Worm (Caenorhabditis elegans) whole organism, young adult: Measurements from ENCODE around the gene H03A11.13.
A peak's percentile ranks its signal among the peaks of the same experiment; 100 is the strongest.

ENCODE experiments used
- B0019.2 ChIP-seq: fragments of 200-800 bp; sonication (Bioruptor generic); conservative IDR thresholded peaks from 2 replicates; pipeline ENCODE4 v1.3.6; 2022; ENCODE audit warnings: missing genetic modification reagents, missing genetic modification characterization, missing compliant biosample characterization
- F10E7.11 ChIP-seq: sonication (generic microtip); optimal IDR thresholded peaks from 2 replicates; lab custom pipeline; 2017; ENCODE audit warnings: mild to moderate bottlenecking, missing genetic modification characterization, moderate library complexity, missing compliant biosample characterization
- F23B12.7 ChIP-seq: sonication (generic microtip); optimal IDR thresholded peaks from 2 replicates; lab custom pipeline; 2017; ENCODE audit warnings: missing genetic modification characterization, mild to moderate bottlenecking, missing compliant biosample characterization, antibody characterized with exemption, moderate library complexity; ENCODE audit not compliant: insufficient read depth
- F37B4.10 ChIP-seq: fragments of 200-800 bp; sonication (Bioruptor generic); IDR thresholded peaks from 2 replicates; pipeline ENCODE4 v1.3.6; 2022; ENCODE audit warnings: missing genetic modification characterization, missing compliant biosample characterization
- F39B2.1 ChIP-seq: fragments of 200-800 bp; sonication (Bioruptor generic); IDR thresholded peaks from 2 replicates; pipeline ENCODE4 v1.3.6; 2022; ENCODE audit warnings: missing genetic modification reagents, missing genetic modification characterization, missing compliant biosample characterization
- F55B11.4 ChIP-seq: sonication (generic microtip); optimal IDR thresholded peaks from 2 replicates; lab custom pipeline; 2016; ENCODE audit warnings: missing compliant biosample characterization, missing genetic modification characterization, borderline replicate concordance; ENCODE audit not compliant: insufficient read depth
- K11D2.4 ChIP-seq: fragments of 200-800 bp; sonication (Bioruptor generic); IDR thresholded peaks from 2 replicates; pipeline ENCODE4 v1.3.6; 2022; ENCODE audit warnings: missing genetic modification reagents, missing genetic modification characterization, missing compliant biosample characterization
- K12H6.12 ChIP-seq: fragments of 200-800 bp; sonication (Bioruptor generic); optimal IDR thresholded peaks from 2 replicates; lab custom pipeline; 2018; ENCODE audit warnings: mild to moderate bottlenecking, missing genetic modification characterization, missing compliant biosample characterization
- T07F8.4 ChIP-seq: sonication (generic microtip); optimal IDR thresholded peaks from 2 replicates; lab custom pipeline; 2016; ENCODE audit warnings: mild to moderate bottlenecking, missing genetic modification characterization, moderate library complexity, missing compliant biosample characterization
- T26A5.8 ChIP-seq: sonication (generic microtip); optimal IDR thresholded peaks from 2 replicates; lab custom pipeline; 2016; ENCODE audit warnings: missing genetic modification characterization, missing compliant biosample characterization
- Y53F4B.3 ChIP-seq: fragments of 200-800 bp; sonication (Bioruptor generic); IDR thresholded peaks from 2 replicates; pipeline ENCODE4 v1.3.6; 2022; ENCODE audit warnings: missing genetic modification reagents, missing genetic modification characterization, missing compliant biosample characterization
- Y53G8AR.9 ChIP-seq: fragments of 200-800 bp; sonication (Bioruptor generic); conservative IDR thresholded peaks from 2 replicates; pipeline ENCODE4 v1.3.6; 2022; ENCODE audit warnings: missing genetic modification reagents, missing genetic modification characterization, missing compliant biosample characterization
- Y67H2A.10 ChIP-seq: fragments of 200-800 bp; sonication (Bioruptor generic); conservative IDR thresholded peaks from 2 replicates; pipeline ENCODE4 v1.3.6; 2022; ENCODE audit warnings: missing genetic modification reagents, missing genetic modification characterization, missing compliant biosample characterization
- aptf-3 ChIP-seq: fragments of 200-800 bp; sonication (Bioruptor generic); IDR thresholded peaks from 2 replicates; pipeline ENCODE4 v1.3.6; 2022; ENCODE audit warnings: missing genetic modification characterization, missing compliant biosample characterization
- attf-5 ChIP-seq: fragments of 200-800 bp; sonication (Bioruptor generic); optimal IDR thresholded peaks from 2 replicates; lab custom pipeline; 2018; ENCODE audit warnings: mild to moderate bottlenecking, missing genetic modification characterization, missing compliant biosample characterization
- bed-2 ChIP-seq: fragments of 200-800 bp; sonication (Bioruptor generic); IDR thresholded peaks from 2 replicates; pipeline ENCODE4 v1.3.6; 2022; ENCODE audit warnings: missing genetic modification reagents, missing genetic modification characterization, missing compliant biosample characterization
- ccch-3 ChIP-seq: fragments of 200-800 bp; sonication (Bioruptor generic); optimal IDR thresholded peaks from 2 replicates; lab custom pipeline; 2018; ENCODE audit warnings: mild to moderate bottlenecking, missing genetic modification characterization, missing compliant biosample characterization
- cebp-2 ChIP-seq: fragments of 200-800 bp; sonication (Bioruptor generic); IDR thresholded peaks from 2 replicates; pipeline ENCODE4 v1.3.6; 2022; ENCODE audit warnings: missing genetic modification characterization, missing compliant biosample characterization
- ceh-100 ChIP-seq: fragments of 200-800 bp; sonication (Bioruptor generic); IDR thresholded peaks from 2 replicates; pipeline ENCODE4 v1.3.6; 2022; ENCODE audit warnings: missing genetic modification reagents, missing genetic modification characterization, missing compliant biosample characterization
- ceh-27 ChIP-seq: fragments of 200-800 bp; sonication (Bioruptor generic); optimal IDR thresholded peaks from 2 replicates; lab custom pipeline; 2018; ENCODE audit warnings: mild to moderate bottlenecking, missing genetic modification characterization, moderate library complexity, missing compliant biosample characterization
- die-1 ChIP-seq: sonication (generic microtip); optimal IDR thresholded peaks from 2 replicates; lab custom pipeline; 2016; ENCODE audit warnings: missing genotype, mild to moderate bottlenecking, missing genetic modification characterization, missing compliant biosample characterization
- dox-1 ChIP-seq: fragments of 200-800 bp; sonication (Bioruptor generic); IDR thresholded peaks from 2 replicates; pipeline ENCODE4 v1.3.6; 2022; ENCODE audit warnings: missing genetic modification reagents, missing genetic modification characterization, missing compliant biosample characterization
- dpff-1 ChIP-seq: sonication (generic microtip); optimal IDR thresholded peaks from 2 replicates; lab custom pipeline; 2017; ENCODE audit warnings: mild to moderate bottlenecking, missing genetic modification characterization, missing compliant biosample characterization
- dpl-1 ChIP-seq: fragments of 150-350 bp; optimal IDR thresholded peaks from 2 replicates; lab custom pipeline; 2014; ENCODE audit warnings: missing biosample characterization, missing genetic modification reagents, missing genetic modification characterization
- egl-18 ChIP-seq: fragments of 200-800 bp; sonication (Bioruptor generic); IDR thresholded peaks from 2 replicates; pipeline ENCODE4 v1.3.6; 2022; ENCODE audit warnings: missing genetic modification reagents, missing genetic modification characterization, missing compliant biosample characterization
- ekl-4 ChIP-seq: fragments of 200-800 bp; sonication (Bioruptor generic); IDR thresholded peaks from 2 replicates; pipeline ENCODE4 v1.3.6; 2022; ENCODE audit warnings: missing genetic modification reagents, missing genetic modification characterization, missing compliant biosample characterization
- him-1 ChIP-seq: sonication (generic microtip); optimal IDR thresholded peaks from 2 replicates; lab custom pipeline; 2016; ENCODE audit warnings: missing genotype, missing genetic modification reagents, missing genetic modification characterization, missing compliant biosample characterization
- hlh-12 ChIP-seq: sonication (generic microtip); optimal IDR thresholded peaks from 2 replicates; lab custom pipeline; 2016; ENCODE audit warnings: missing genetic modification characterization, missing compliant biosample characterization
- hmg-20 ChIP-seq: fragments of 200-800 bp; sonication (Bioruptor generic); IDR thresholded peaks from 2 replicates; pipeline ENCODE4 v1.3.6; 2022; ENCODE audit warnings: missing genetic modification reagents, missing genetic modification characterization, missing compliant biosample characterization
- hsf-1 ChIP-seq: fragments of 200-800 bp; sonication (Bioruptor generic); IDR thresholded peaks from 2 replicates; pipeline ENCODE4 v1.3.6; 2022; ENCODE audit warnings: missing genetic modification reagents, missing genetic modification characterization, missing compliant biosample characterization
- lin-35 ChIP-seq, 3 experiments: fragments of 150-350 bp in 2 of 3; sonication (generic microtip) in 1 of 3; optimal IDR thresholded peaks; 2 replicates each; lab custom pipeline; 2014 to 2018; ENCODE audit warnings: missing biosample characterization in 3 of 3, missing genetic modification characterization in 3 of 3, missing genetic modification reagents in 3 of 3
- lsy-27 ChIP-seq: sonication (generic microtip); optimal IDR thresholded peaks from 2 replicates; lab custom pipeline; 2017; ENCODE audit warnings: missing genetic modification characterization, mild to moderate bottlenecking, missing compliant biosample characterization, antibody characterized with exemption, missing genotype, borderline replicate concordance; ENCODE audit not compliant: insufficient read depth
- madf-3 ChIP-seq: fragments of 200-800 bp; sonication (Bioruptor generic); IDR thresholded peaks from 2 replicates; pipeline ENCODE4 v1.3.6; 2022; ENCODE audit warnings: missing genetic modification reagents, missing genetic modification characterization, missing compliant biosample characterization
- mel-28 ChIP-seq: sonication (generic microtip); optimal IDR thresholded peaks from 2 replicates; lab custom pipeline; 2016; ENCODE audit warnings: borderline replicate concordance, mild to moderate bottlenecking, missing genetic modification characterization, missing compliant biosample characterization
- nfya-1 ChIP-seq: sonication (generic microtip); optimal IDR thresholded peaks from 2 replicates; lab custom pipeline; 2017; ENCODE audit warnings: antibody characterized with exemption, missing compliant biosample characterization, missing genetic modification characterization, borderline replicate concordance; ENCODE audit not compliant: insufficient read depth
- nhr-90 ChIP-seq: sonication (generic microtip); optimal IDR thresholded peaks from 2 replicates; lab custom pipeline; 2016; ENCODE audit warnings: missing genotype, mild to moderate bottlenecking, missing genetic modification characterization, missing compliant biosample characterization
- snpc-1.3 ChIP-seq: sonication (generic microtip); optimal IDR thresholded peaks from 2 replicates; lab custom pipeline; 2017; ENCODE audit warnings: missing genetic modification characterization, mild to moderate bottlenecking, missing compliant biosample characterization, antibody characterized with exemption, moderate library complexity, missing genotype, missing genetic modification reagents; ENCODE audit not compliant: insufficient read depth
- somi-1 ChIP-seq: fragments of 200-800 bp; sonication (Bioruptor generic); optimal IDR thresholded peaks from 2 replicates; lab custom pipeline; 2018; ENCODE audit warnings: mild to moderate bottlenecking, missing genetic modification characterization, missing compliant biosample characterization
- xnd-1 ChIP-seq: sonication (generic microtip); optimal IDR thresholded peaks from 2 replicates; lab custom pipeline; 2016; ENCODE audit warnings: missing genotype, missing genetic modification reagents, missing genetic modification characterization, missing compliant biosample characterization
- ztf-18 ChIP-seq: sonication (generic microtip); optimal IDR thresholded peaks from 2 replicates; lab custom pipeline; 2016; ENCODE audit warnings: missing genotype, mild to moderate bottlenecking, missing genetic modification characterization, missing compliant biosample characterization
- ztf-3 ChIP-seq: fragments of 200-800 bp; sonication (Bioruptor generic); optimal IDR thresholded peaks from 2 replicates; lab custom pipeline; 2018; ENCODE audit warnings: mild to moderate bottlenecking, missing genetic modification characterization, missing compliant biosample characterization

H03A11.13 gene

ce11 chrX:15200720-15201119 is 12.3 kb downstream of the H03A11.13 start (continued):
- TF ChIP-seq nfya-1 (tag; lab: Kevin White, UChicago) = no peak
- peak; percentile 22 for TF ChIP-seq ztf-3 (GFP tag; lab: Kevin White, UChicago)
- TF ChIP-seq ceh-27 (GFP tag; lab: Kevin White, UChicago) = peak; percentile 65
- no peak for TF ChIP-seq dpff-1 (tag; lab: Kevin White, UChicago)
- no peak for TF ChIP-seq F55B11.4
- peak; percentile 66; the same call in 1 of the 2 replicates for TF ChIP-seq Y53F4B.3
- peak; percentile 73 for TF ChIP-seq lsy-27 (tag; lab: Kevin White, UChicago)
- peak; percentile 89 for TF ChIP-seq nhr-90
- peak; percentile 86 for TF ChIP-seq hmg-20 (GFP tag; lab: Robert Waterston, UW)
- TF ChIP-seq cebp-2 (GFP tag; lab: Robert Waterston, UW) = peak; percentile 79; the same call in 1 of the 2 replicates
- no peak for TF ChIP-seq hsf-1
- peak; percentile 79 for TF ChIP-seq T07F8.4 (tag; lab: Kevin White, UChicago)
- TF ChIP-seq K11D2.4 (GFP tag; lab: Robert Waterston, UW) = peak; percentile 85
- no peak for TF ChIP-seq F39B2.1 (GFP tag; lab: Robert Waterston, UW)
- peak; percentile 79 for TF ChIP-seq ekl-4 (GFP tag; lab: Robert Waterston, UW)
- TF ChIP-seq him-1 = peak; percentile 98
- TF ChIP-seq ztf-18 (tag; lab: Kevin White, UChicago) = peak; percentile 79
- peak; percentile 75; the same call in 1 of the 2 replicates for TF ChIP-seq Y53G8AR.9
- TF ChIP-seq dpl-1 (GFP tag; lab: Kevin White, UChicago) = peak; percentile 22
- peak; percentile 51; the same call in 1 of the 2 replicates for TF ChIP-seq egl-18 (GFP tag; lab: Robert Waterston, UW)
- TF ChIP-seq T26A5.8 (tag; lab: Kevin White, UChicago) = peak; percentile 21
- TF ChIP-seq lin-35 (GFP tag; optimal IDR thresholded peaks at IDR 0.05; lab: Kevin White, UChicago) = peak in 1 of 3 experiments; percentile 68
- TF ChIP-seq die-1 (tag; lab: Kevin White, UChicago) = peak; percentile 94
- TF ChIP-seq ccch-3 = no peak
- TF ChIP-seq bed-2 (GFP tag; lab: Robert Waterston, UW) = peak; percentile 69; the same call in 1 of the 2 replicates
- peak; percentile 34 for TF ChIP-seq K12H6.12 (tag; lab: Kevin White, UChicago)
- peak; percentile 3 for TF ChIP-seq hlh-12 (tag; lab: Kevin White, UChicago)
- peak; percentile 68 for TF ChIP-seq snpc-1.3
- TF ChIP-seq F23B12.7 (tag; lab: Kevin White, UChicago) = peak; percentile 93
- peak; percentile 92 for TF ChIP-seq aptf-3
- TF ChIP-seq dox-1 (GFP tag; lab: Robert Waterston, UW) = no peak; the same call in 1 of the 2 replicates
- no peak for TF ChIP-seq B0019.2 (GFP tag; lab: Robert Waterston, UW)
- peak; percentile 21 for TF ChIP-seq F10E7.11 (tag; lab: Kevin White, UChicago)
- TF ChIP-seq Y67H2A.10 (GFP tag; lab: Robert Waterston, UW) = 0 out of 2 replicates have a peak, but pooled peaks have one; percentile 15
- TF ChIP-seq mel-28 (tag; lab: Kevin White, UChicago) = peak; percentile 26
- peak; percentile 63 for TF ChIP-seq attf-5 (GFP tag; lab: Kevin White, UChicago)
- 0 out of 2 replicates have a peak, but pooled peaks have one; percentile 74 for TF ChIP-seq F37B4.10 (GFP tag; lab: Robert Waterston, UW)
- TF ChIP-seq somi-1 = peak; percentile 77
- TF ChIP-seq madf-3 = no peak
- peak; percentile 67 for TF ChIP-seq ceh-100 (GFP tag; lab: Robert Waterston, UW)
- TF ChIP-seq xnd-1 (tag; lab: Kevin White, UChicago) = no peak
